Worm (Caenorhabditis elegans) whole organism, L2 larva: ENCODE measurements around the gene fog-2.

Experiments
- C34F6.9 ChIP-seq: fragments of 150-350 bp; optimal IDR thresholded peaks from 2 replicates; lab custom pipeline; 2014; ENCODE audit warnings: missing biosample characterization, missing genetic modification characterization
- R02D3.7 ChIP-seq: fragments of 150-350 bp; optimal IDR thresholded peaks from 2 replicates; lab custom pipeline; 2014; ENCODE audit warnings: missing biosample characterization, missing genetic modification characterization
- Y55F3AM.14 ChIP-seq: fragments of 200-800 bp; sonication (Bioruptor generic); optimal IDR thresholded peaks from 2 replicates; lab custom pipeline; 2018; ENCODE audit warnings: mild to moderate bottlenecking, missing genetic modification characterization, missing compliant biosample characterization
- ZK546.5 ChIP-seq: sonication (generic microtip); optimal IDR thresholded peaks from 2 replicates; lab custom pipeline; 2017; ENCODE audit warnings: missing biosample characterization, missing genetic modification characterization
- alr-1 ChIP-seq: fragments of 150-350 bp; optimal IDR thresholded peaks from 2 replicates; lab custom pipeline; 2014; ENCODE audit warnings: missing biosample characterization, missing genetic modification characterization
- aly-2 ChIP-seq: fragments of 150-350 bp; optimal IDR thresholded peaks from 2 replicates; lab custom pipeline; 2014; ENCODE audit warnings: missing biosample characterization, missing genetic modification characterization
- ama-1 ChIP-seq: fragments of 150-350 bp; optimal IDR thresholded peaks from 2 replicates; lab custom pipeline; 2018; ENCODE audit warnings: inconsistent platforms
- blmp-1 ChIP-seq: sonication (generic microtip); optimal IDR thresholded peaks from 2 replicates; lab custom pipeline; 2017; ENCODE audit warnings: missing genetic modification characterization, mild to moderate bottlenecking, missing compliant biosample characterization, antibody characterized with exemption, moderate library complexity; ENCODE audit not compliant: insufficient read depth
- ceh-82 ChIP-seq: fragments of 150-350 bp; optimal IDR thresholded peaks from 2 replicates; lab custom pipeline; 2014; ENCODE audit warnings: missing biosample characterization, missing genetic modification characterization
- dmd-4 ChIP-seq: sonication (generic microtip); optimal IDR thresholded peaks from 2 replicates; lab custom pipeline; 2017; ENCODE audit warnings: missing biosample characterization, missing genetic modification characterization
- elt-1 ChIP-seq: fragments of 150-350 bp; optimal IDR thresholded peaks from 2 replicates; lab custom pipeline; 2014; ENCODE audit warnings: missing biosample characterization, missing genetic modification characterization
- elt-3 ChIP-seq: sonication (generic microtip); optimal IDR thresholded peaks from 2 replicates; lab custom pipeline; 2017; ENCODE audit warnings: missing biosample characterization, missing genetic modification characterization
- gmeb-1 ChIP-seq: fragments of 150-350 bp; optimal IDR thresholded peaks from 2 replicates; lab custom pipeline; 2014; ENCODE audit warnings: missing biosample characterization, missing genetic modification characterization
- lin-11 ChIP-seq: fragments of 150-350 bp; sonication (generic microtip); optimal IDR thresholded peaks from 2 replicates; lab custom pipeline; 2014; ENCODE audit warnings: missing biosample characterization, missing genetic modification characterization, inconsistent platforms, mixed read lengths
- lin-13 ChIP-seq: fragments of 150-350 bp; optimal IDR thresholded peaks from 2 replicates; lab custom pipeline; 2014; ENCODE audit warnings: missing biosample characterization, missing genetic modification reagents, missing genetic modification characterization
- lin-39 ChIP-seq: fragments of 150-350 bp; optimal IDR thresholded peaks from 2 replicates; lab custom pipeline; 2014; ENCODE audit warnings: missing biosample characterization, missing genetic modification reagents, missing genetic modification characterization
- lsy-2 ChIP-seq, 2 experiments: fragments of 150-350 bp in 1 of 2; sonication (generic microtip) in 1 of 2; optimal IDR thresholded peaks; 2 replicates each; lab custom pipeline; 2014 to 2017; ENCODE audit warnings: missing biosample characterization in 2 of 2, missing genetic modification characterization in 2 of 2
- mab-5 ChIP-seq: fragments of 150-350 bp; optimal IDR thresholded peaks from 2 replicates; lab custom pipeline; 2014; ENCODE audit warnings: missing biosample characterization, missing genetic modification characterization
- mdl-1 ChIP-seq, 2 experiments: fragments of 150-350 bp in 1 of 2; sonication (generic microtip) in 1 of 2; optimal IDR thresholded peaks; 2 replicates each; lab custom pipeline; 2017; ENCODE audit warnings: missing biosample characterization in 2 of 2, missing genetic modification characterization in 2 of 2
- nhr-10 ChIP-seq: sonication (generic microtip); optimal IDR thresholded peaks from 2 replicates; lab custom pipeline; 2017; ENCODE audit warnings: missing biosample characterization, missing genetic modification characterization
- nhr-11 ChIP-seq: fragments of 150-350 bp; optimal IDR thresholded peaks from 2 replicates; lab custom pipeline; 2014; ENCODE audit warnings: missing biosample characterization, missing genetic modification characterization
- nhr-129 ChIP-seq: fragments of 150-350 bp; optimal IDR thresholded peaks from 2 replicates; lab custom pipeline; 2014; ENCODE audit warnings: missing biosample characterization, missing genetic modification characterization
- nhr-21 ChIP-seq: fragments of 150-350 bp; optimal IDR thresholded peaks from 2 replicates; lab custom pipeline; 2014; ENCODE audit warnings: missing biosample characterization, missing genetic modification characterization
- nhr-23 ChIP-seq: fragments of 150-350 bp; optimal IDR thresholded peaks from 2 replicates; lab custom pipeline; 2014; ENCODE audit warnings: missing biosample characterization, missing genetic modification reagents, missing genetic modification characterization
- nhr-237 ChIP-seq: fragments of 150-350 bp; optimal IDR thresholded peaks from 2 replicates; lab custom pipeline; 2014; ENCODE audit warnings: missing biosample characterization, missing genetic modification characterization
- nhr-6 ChIP-seq: fragments of 150-350 bp; optimal IDR thresholded peaks from 2 replicates; lab custom pipeline; 2014; ENCODE audit warnings: missing biosample characterization, missing genetic modification characterization
- nhr-77 ChIP-seq: fragments of 150-350 bp; optimal IDR thresholded peaks from 2 replicates; lab custom pipeline; 2014; ENCODE audit warnings: missing biosample characterization, missing genetic modification characterization
- sem-4 ChIP-seq: fragments of 150-350 bp; optimal IDR thresholded peaks from 2 replicates; lab custom pipeline; 2014; ENCODE audit warnings: missing biosample characterization, missing genetic modification reagents, missing genetic modification characterization
- skn-1 ChIP-seq: sonication (generic microtip); optimal IDR thresholded peaks from 2 replicates; lab custom pipeline; 2017; ENCODE audit warnings: missing biosample characterization, missing genetic modification characterization
- sma-3 ChIP-seq: sonication (generic microtip); optimal IDR thresholded peaks from 2 replicates; lab custom pipeline; 2016; ENCODE audit warnings: missing genetic modification reagents, missing genetic modification characterization, missing compliant biosample characterization
- sma-9 ChIP-seq, 2 experiments: fragments of 150-350 bp in 1 of 2; sonication (generic microtip) in 1 of 2; optimal IDR thresholded peaks; 2 replicates each; lab custom pipeline; 2014 to 2016; ENCODE audit warnings: missing genetic modification characterization in 2 of 2, mild to moderate bottlenecking in 1 of 2, missing biosample characterization in 1 of 2, missing compliant biosample characterization in 1 of 2, missing genetic modification reagents in 1 of 2, moderate library complexity in 1 of 2
- snpc-4 ChIP-seq: fragments of 150-350 bp; optimal IDR thresholded peaks from 2 replicates; lab custom pipeline; 2014; ENCODE audit warnings: missing biosample characterization, missing genetic modification characterization
- unc-55 ChIP-seq: fragments of 150-350 bp; sonication (generic microtip); optimal IDR thresholded peaks from 3 replicates; lab custom pipeline; 2014; ENCODE audit warnings: missing biosample characterization, missing genetic modification reagents, missing genetic modification characterization
- ztf-11 ChIP-seq: sonication (generic microtip); optimal IDR thresholded peaks from 2 replicates; lab custom pipeline; 2017; ENCODE audit warnings: missing biosample characterization, missing genetic modification characterization
- ztf-4 ChIP-seq: fragments of 150-350 bp; optimal IDR thresholded peaks from 2 replicates; lab custom pipeline; 2014; ENCODE audit warnings: missing biosample characterization, missing genetic modification characterization

The fog-2 gene

DNA sequence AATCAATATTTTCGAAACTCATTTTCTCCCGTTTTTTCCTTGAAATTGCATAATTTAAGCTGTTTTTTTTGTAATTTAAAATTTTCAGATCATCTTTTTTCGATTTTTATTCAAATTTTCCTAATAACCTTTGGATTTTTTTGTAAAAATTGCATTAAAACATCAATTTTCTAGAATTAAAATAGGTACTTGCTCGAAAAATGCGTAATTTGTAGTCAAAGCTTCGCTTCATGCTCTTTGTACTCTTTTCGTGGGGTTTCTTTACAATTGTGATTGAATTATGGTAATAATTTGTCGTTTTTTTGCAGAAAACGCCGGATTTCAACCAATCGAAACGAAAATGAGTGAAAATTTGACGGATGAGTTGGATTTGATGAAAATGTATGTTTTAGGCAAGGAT, at the start of gene fog-2:
TSS of gene fog-2 (plus strand) at position 301 of the 400 bp plus-strand sequence.
- TF ChIP-seq mab-5 (no peak), lin-39 (no peak), gmeb-1 (tag; lab: Kevin White, UChicago) (no peak), blmp-1 (no peak), ztf-4 (no peak), unc-55 (GFP tag; lab: Kevin White, UChicago) (no peak), sem-4 (no peak)

DNA sequence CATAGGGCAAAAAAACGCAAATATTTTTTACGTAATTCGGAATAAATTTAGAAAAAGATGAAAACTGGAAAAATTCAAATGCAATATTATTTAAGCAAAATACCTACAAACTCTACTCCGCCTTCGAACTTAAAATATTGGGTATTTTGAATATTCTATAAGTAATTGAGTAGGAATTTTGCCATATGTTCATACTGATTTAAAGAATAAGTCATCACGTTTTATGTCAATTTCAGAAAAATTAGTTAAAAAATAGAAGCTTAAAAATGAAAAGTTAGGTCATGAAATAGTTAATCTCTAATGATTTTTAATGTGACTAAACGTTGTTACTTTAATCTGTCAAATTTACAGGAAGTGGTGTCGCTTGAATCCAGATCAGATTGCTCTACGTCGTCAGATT, 47.6 kb upstream of the fog-2 start, which contains the start of gene F19B2.7:
TSS of gene F19B2.7 (plus strand) at position 301 of the 400 bp plus-strand sequence.
- no peak for TF ChIP-seq nhr-23 (tag; lab: Kevin White, UChicago)
- TF ChIP-seq alr-1 (tag; lab: Kevin White, UChicago), result no peak
- no peak for TF ChIP-seq nhr-237 (tag; lab: Kevin White, UChicago)
- no peak for TF ChIP-seq mdl-1 (tag; optimal IDR thresholded peaks at IDR 0.05; lab: Kevin White, UChicago)
- TF ChIP-seq nhr-77 (tag; lab: Kevin White, UChicago), result no peak
- no peak for TF ChIP-seq blmp-1
- TF ChIP-seq dmd-4, result no peak
- TF ChIP-seq R02D3.7 (tag; lab: Kevin White, UChicago), result no peak
- no peak for TF ChIP-seq lin-11 (tag; lab: Kevin White, UChicago)
- no peak for TF ChIP-seq nhr-21 (tag; lab: Kevin White, UChicago)
- TF ChIP-seq nhr-6 (tag; lab: Kevin White, UChicago), result no peak
- no peak for TF ChIP-seq ZK546.5 (tag; lab: Kevin White, UChicago)
- no peak for TF ChIP-seq skn-1
- no peak for TF ChIP-seq nhr-129
- TF ChIP-seq ztf-11 (tag; lab: Kevin White, UChicago), result no peak
- no peak for TF ChIP-seq ama-1 (lab: Kevin White, UChicago)
- no peak for TF ChIP-seq elt-3 (tag; lab: Kevin White, UChicago)
- no peak for TF ChIP-seq nhr-11 (tag; lab: Kevin White, UChicago)
- no peak for TF ChIP-seq Y55F3AM.14 (GFP tag; lab: Kevin White, UChicago)
- no peak for TF ChIP-seq lin-13 (GFP tag; lab: Kevin White, UChicago)

DNA sequence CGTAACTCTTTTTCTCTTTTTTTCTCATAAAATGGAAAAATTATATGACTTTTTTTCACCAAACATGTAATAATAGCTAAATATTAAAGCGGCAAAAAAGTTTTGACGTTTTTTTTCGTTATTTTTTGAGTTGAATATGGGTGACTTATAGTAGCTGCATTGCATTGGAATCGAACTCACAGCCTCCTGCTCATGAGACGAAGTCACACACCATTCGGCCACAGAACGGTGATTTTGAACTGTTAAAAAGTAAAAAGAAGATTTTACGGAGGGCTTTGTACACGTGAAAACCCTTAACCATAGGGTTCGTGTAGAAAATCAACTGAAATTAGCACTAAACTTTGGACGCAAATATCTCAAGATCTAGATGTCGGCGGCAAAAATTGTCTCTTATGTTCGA, 47.2 kb upstream of the fog-2 start:
- TF ChIP-seq nhr-77 (tag; lab: Kevin White, UChicago), result no peak
- no peak for TF ChIP-seq mdl-1 (tag; optimal IDR thresholded peaks at IDR 0.05; lab: Kevin White, UChicago)

DNA sequence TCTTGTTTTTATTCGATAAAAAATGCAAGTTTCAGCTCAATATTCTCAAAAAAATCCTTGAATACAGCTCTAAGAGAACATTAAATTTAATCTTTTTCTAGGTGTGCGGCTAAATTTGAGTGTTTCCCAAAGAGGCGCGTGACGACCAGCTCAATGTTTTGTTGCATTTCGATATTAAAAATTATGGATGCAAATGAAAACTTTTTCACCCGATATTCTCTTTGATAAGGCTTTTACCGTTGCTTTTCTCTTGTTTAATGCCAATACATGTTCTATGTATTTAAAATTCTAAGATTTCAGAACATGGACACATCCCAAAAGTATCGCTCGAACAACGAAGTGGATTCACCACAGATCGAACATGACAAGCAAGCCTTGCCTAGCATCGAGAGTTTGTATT, 40.8 kb upstream of the fog-2 start, which contains the start of gene F19B2.6:
TSS of gene F19B2.6 (plus strand) at position 301 of the 400 bp plus-strand sequence.
- TF ChIP-seq R02D3.7 (tag; lab: Kevin White, UChicago) (no peak), lin-39 (no peak), nhr-11 (tag; lab: Kevin White, UChicago) (no peak), mdl-1 (tag; optimal IDR thresholded peaks at IDR 0.05; lab: Kevin White, UChicago) (no peak), nhr-77 (tag; lab: Kevin White, UChicago) (no peak), ceh-82 (tag; lab: Kevin White, UChicago) (no peak), ama-1 (lab: Kevin White, UChicago) (no peak), nhr-10 (tag; lab: Kevin White, UChicago) (no peak), lsy-2 (tag; optimal IDR thresholded peaks at IDR 0.05; lab: Kevin White, UChicago) (no peak), snpc-4 (tag; lab: Kevin White, UChicago) (no peak), nhr-21 (tag; lab: Kevin White, UChicago) (no peak), Y55F3AM.14 (GFP tag; lab: Kevin White, UChicago) (no peak), skn-1 (no peak), elt-1 (tag; lab: Kevin White, UChicago) (no peak), sma-3 (GFP tag; lab: Kevin White, UChicago) (no peak), sma-9 (GFP tag; optimal IDR thresholded peaks at IDR 0.05; lab: Kevin White, UChicago) (no peak), sma-9 (tag; optimal IDR thresholded peaks at IDR 0.05; lab: Kevin White, UChicago) (no peak), mab-5 (no peak), ZK546.5 (tag; lab: Kevin White, UChicago) (no peak), unc-55 (GFP tag; lab: Kevin White, UChicago) (no peak)

DNA sequence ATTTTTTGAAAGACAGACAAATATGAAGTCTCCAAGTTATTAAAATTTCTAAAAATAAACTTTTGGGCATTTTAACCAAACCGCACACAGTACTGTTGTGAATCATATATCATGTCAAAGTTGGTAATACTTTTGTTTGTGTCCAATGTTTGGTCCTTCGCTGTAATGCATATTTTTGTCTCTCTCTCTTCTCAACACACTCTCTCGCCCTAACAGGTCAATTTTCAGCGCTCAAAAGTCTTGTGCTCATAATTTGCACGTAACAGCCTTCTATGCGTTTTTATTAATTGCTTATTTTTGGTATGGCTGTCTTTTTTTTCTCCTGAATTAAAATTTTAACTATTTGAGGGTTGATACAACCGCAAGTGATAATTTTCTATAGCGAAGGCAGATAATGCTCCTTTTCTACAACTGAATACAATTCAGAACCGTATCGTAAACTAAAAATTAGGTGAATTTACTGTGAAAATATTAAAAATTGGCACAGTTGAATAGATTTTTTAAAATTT, 37.2 kb upstream of the fog-2 start:
- no peak for TF ChIP-seq C34F6.9
- TF ChIP-seq R02D3.7 (tag; lab: Kevin White, UChicago), result no peak
- no peak for TF ChIP-seq sem-4
- no peak for TF ChIP-seq ama-1 (lab: Kevin White, UChicago)
- TF ChIP-seq aly-2 (tag; lab: Kevin White, UChicago), result no peak
- TF ChIP-seq lin-11 (tag; lab: Kevin White, UChicago), result no peak
- no peak for TF ChIP-seq unc-55 (GFP tag; lab: Kevin White, UChicago)
- TF ChIP-seq skn-1, result no peak
- TF ChIP-seq, all 48 proteins: peak for 0
